Fruit fly (Drosophila melanogaster) whole organism, embryonic: ENCODE results near the gene Rad23.
A peak's percentile ranks its signal among the peaks of the same experiment; 100 is the strongest.

Experiments used
- Ada2b ChIP-seq: fragments of 200-800 bp; sonication (Bioruptor generic); IDR thresholded peaks from 2 replicates; pipeline ENCODE4 v1.3.6; 2022; ENCODE audit warnings: missing biosample characterization, missing genetic modification characterization
- Asciz ChIP-seq: fragments of 200-800 bp; sonication (Bioruptor generic); optimal IDR thresholded peaks from 2 replicates; lab custom pipeline; 2017; ENCODE audit warnings: missing biosample characterization, mild to moderate bottlenecking, missing genetic modification characterization, missing genetic modification reagents
- CG10321 ChIP-seq: fragments of 200-800 bp; sonication (Bioruptor generic); IDR thresholded peaks from 2 replicates; pipeline ENCODE4 v1.3.6; 2022; ENCODE audit warnings: missing biosample characterization, missing genetic modification characterization
- CG13424 ChIP-seq: fragments of 200-800 bp; sonication (Bioruptor generic); optimal IDR thresholded peaks from 2 replicates; lab custom pipeline; 2019; ENCODE audit warnings: missing biosample characterization, mild to moderate bottlenecking, missing genetic modification characterization, moderate library complexity
- CG13624 ChIP-seq: fragments of 200-800 bp; sonication (Bioruptor generic); optimal IDR thresholded peaks from 2 replicates; lab custom pipeline; 2016; ENCODE audit warnings: missing biosample characterization, missing genetic modification characterization
- CG13775 ChIP-seq: fragments of 200-800 bp; sonication (Bioruptor generic); optimal IDR thresholded peaks from 3 replicates; lab custom pipeline; 2017; ENCODE audit warnings: missing biosample characterization, mild to moderate bottlenecking, missing genetic modification characterization
- CG1792 ChIP-seq: fragments of 200-800 bp; sonication (Bioruptor generic); optimal IDR thresholded peaks from 2 replicates; lab custom pipeline; 2016; ENCODE audit warnings: missing biosample characterization, missing genetic modification characterization
- CG2202 ChIP-seq: fragments of 200-800 bp; sonication (Bioruptor generic); optimal IDR thresholded peaks from 2 replicates; lab custom pipeline; 2018; ENCODE audit warnings: missing biosample characterization, mild to moderate bottlenecking, missing genetic modification characterization
- CG3065 ChIP-seq: fragments of 200-800 bp; sonication (Bioruptor generic); optimal IDR thresholded peaks from 2 replicates; lab custom pipeline; 2016; ENCODE audit warnings: missing biosample characterization, missing genetic modification characterization
- CG4360 ChIP-seq: fragments of 200-800 bp; sonication (Bioruptor generic); IDR thresholded peaks from 2 replicates; pipeline ENCODE4 v1.3.6; 2022; ENCODE audit warnings: missing biosample characterization, missing genetic modification characterization
- CG4730 ChIP-seq: fragments of 200-800 bp; sonication (Bioruptor generic); IDR thresholded peaks from 2 replicates; pipeline ENCODE4 v1.3.6; 2022; ENCODE audit warnings: missing biosample characterization, missing genetic modification characterization
- CG5180 ChIP-seq: fragments of 200-800 bp; sonication (Bioruptor generic); optimal IDR thresholded peaks from 3 replicates; lab custom pipeline; 2017; ENCODE audit warnings: missing biosample characterization, missing genetic modification characterization, mild to moderate bottlenecking, moderate library complexity, missing genetic modification reagents
- CG6654 ChIP-seq: fragments of 200-800 bp; sonication (Bioruptor generic); optimal IDR thresholded peaks from 2 replicates; lab custom pipeline; 2017; ENCODE audit warnings: missing biosample characterization, mild to moderate bottlenecking, missing genetic modification characterization
- CG6683 ChIP-seq: fragments of 200-800 bp; sonication (Bioruptor generic); optimal IDR thresholded peaks from 2 replicates; lab custom pipeline; 2017; ENCODE audit warnings: missing biosample characterization, mild to moderate bottlenecking, missing genetic modification characterization, missing genetic modification reagents
- CG8388 ChIP-seq: fragments of 200-800 bp; sonication (Bioruptor generic); optimal IDR thresholded peaks from 2 replicates; lab custom pipeline; 2019; ENCODE audit warnings: missing biosample characterization, mild to moderate bottlenecking, missing genetic modification characterization, moderate library complexity
- CG9215 ChIP-seq: fragments of 200-800 bp; sonication (Bioruptor generic); IDR thresholded peaks from 2 replicates; pipeline ENCODE4 v1.3.6; 2022; ENCODE audit warnings: missing biosample characterization, missing genetic modification characterization
- D19B ChIP-seq: fragments of 200-800 bp; sonication (Bioruptor generic); optimal IDR thresholded peaks from 2 replicates; lab custom pipeline; 2017; ENCODE audit warnings: missing biosample characterization, mild to moderate bottlenecking, missing genetic modification characterization
- Dek ChIP-seq: fragments of 200-800 bp; sonication (Bioruptor generic); optimal IDR thresholded peaks from 3 replicates; lab custom pipeline; 2019; ENCODE audit warnings: missing biosample characterization, mild to moderate bottlenecking, missing genetic modification characterization, moderate library complexity
- E2f1 ChIP-seq: fragments of 200-800 bp; sonication (Bioruptor generic); IDR thresholded peaks from 2 replicates; pipeline ENCODE4 v1.3.6; 2022; ENCODE audit warnings: missing biosample characterization, missing genetic modification characterization
- Fer3 ChIP-seq: fragments of 200-800 bp; sonication (Bioruptor generic); optimal IDR thresholded peaks from 2 replicates; lab custom pipeline; 2018; ENCODE audit warnings: missing biosample characterization, mild to moderate bottlenecking, missing genetic modification characterization, moderate library complexity
- HHEX ChIP-seq: fragments of 200-800 bp; sonication (Bioruptor generic); optimal IDR thresholded peaks from 3 replicates; lab custom pipeline; 2017; ENCODE audit warnings: missing biosample characterization, mild to moderate bottlenecking, missing genetic modification characterization, missing genetic modification reagents
- Jarid2 ChIP-seq: fragments of 200-800 bp; sonication (Bioruptor generic); optimal IDR thresholded peaks from 3 replicates; lab custom pipeline; 2017; ENCODE audit warnings: mild to moderate bottlenecking, missing biosample characterization, missing genetic modification reagents, missing genetic modification characterization
- Lim3 ChIP-seq: fragments of 200-800 bp; sonication (Bioruptor generic); IDR thresholded peaks from 2 replicates; pipeline ENCODE4 v1.3.6; 2022; ENCODE audit warnings: missing biosample characterization, missing genetic modification characterization
- NC2α ChIP-seq: fragments of 200-800 bp; sonication (Bioruptor generic); optimal IDR thresholded peaks from 2 replicates; lab custom pipeline; 2016; ENCODE audit warnings: missing biosample characterization, missing genetic modification characterization
- Oli ChIP-seq: fragments of 200-800 bp; sonication (Bioruptor generic); optimal IDR thresholded peaks from 2 replicates; lab custom pipeline; 2018; ENCODE audit warnings: missing biosample characterization, mild to moderate bottlenecking, missing genetic modification characterization, moderate library complexity
- Ptx1 ChIP-seq: fragments of 200-800 bp; sonication (Bioruptor generic); IDR thresholded peaks from 2 replicates; pipeline ENCODE4 v1.3.6; 2022; ENCODE audit warnings: missing biosample characterization, missing genetic modification characterization
- Six4 ChIP-seq: fragments of 200-800 bp; sonication (Bioruptor generic); optimal IDR thresholded peaks from 2 replicates; lab custom pipeline; 2016; ENCODE audit warnings: missing biosample characterization, missing genetic modification characterization
- Xrp1 ChIP-seq: fragments of 200-800 bp; sonication (Bioruptor generic); IDR thresholded peaks from 2 replicates; pipeline ENCODE4 v1.3.6; 2022; ENCODE audit warnings: missing biosample characterization, missing genetic modification characterization
- bigmax ChIP-seq: fragments of 200-800 bp; sonication (Bioruptor generic); optimal IDR thresholded peaks from 2 replicates; lab custom pipeline; 2018; ENCODE audit warnings: missing biosample characterization, mild to moderate bottlenecking, missing genetic modification characterization
- btn ChIP-seq: fragments of 200-800 bp; sonication (Bioruptor generic); optimal IDR thresholded peaks from 2 replicates; lab custom pipeline; 2016; ENCODE audit warnings: missing biosample characterization, missing genetic modification characterization
- caup ChIP-seq: fragments of 200-800 bp; sonication (Bioruptor generic); optimal IDR thresholded peaks from 3 replicates; lab custom pipeline; 2017; ENCODE audit warnings: missing biosample characterization, mild to moderate bottlenecking, missing genetic modification characterization, moderate library complexity; ENCODE audit not compliant: severe bottlenecking
- eve ChIP-seq, 2 experiments: fragments of >200 bp; optimal IDR thresholded peaks; 2 replicates each; lab custom pipeline; 2017; ENCODE audit warnings: missing biosample characterization in 2 of 2, missing genetic modification characterization in 2 of 2
- ewg ChIP-seq: fragments of 200-800 bp; sonication (Bioruptor generic); optimal IDR thresholded peaks from 3 replicates; lab custom pipeline; 2017; ENCODE audit warnings: mild to moderate bottlenecking, missing biosample characterization, missing genetic modification reagents, missing genetic modification characterization
- eyg ChIP-seq: fragments of 200-800 bp; sonication (Bioruptor generic); optimal IDR thresholded peaks from 3 replicates; lab custom pipeline; 2016; ENCODE audit warnings: missing biosample characterization, missing genetic modification characterization
- grau ChIP-seq: fragments of 200-800 bp; optimal IDR thresholded peaks from 3 replicates; lab custom pipeline; 2019; ENCODE audit warnings: missing biosample characterization, mild to moderate bottlenecking, missing genetic modification characterization, moderate library complexity
- insv ChIP-seq, 2 experiments: fragments of 200-800 bp; sonication (Bioruptor generic); optimal IDR thresholded peaks; 3 replicates each; lab custom pipeline; 2016 to 2018; ENCODE audit warnings: missing biosample characterization in 2 of 2, missing genetic modification characterization in 2 of 2
- knrl ChIP-seq: fragments of 200-800 bp; sonication (Bioruptor generic); IDR thresholded peaks from 3 replicates; pipeline ENCODE4 v1.3.6; 2022; ENCODE audit warnings: missing biosample characterization, missing genetic modification characterization; ENCODE audit not compliant: partially characterized antibody
- lilli ChIP-seq: fragments of 200-800 bp; sonication (Bioruptor generic); optimal IDR thresholded peaks from 3 replicates; lab custom pipeline; 2016; ENCODE audit warnings: missing biosample characterization, missing genetic modification characterization
- nerfin-2 ChIP-seq: fragments of 200-800 bp; sonication (Bioruptor generic); IDR thresholded peaks from 2 replicates; pipeline ENCODE4 v1.3.6; 2022; ENCODE audit warnings: missing biosample characterization, missing genetic modification characterization; ENCODE audit not compliant: partially characterized antibody
- odd ChIP-seq: fragments of 200-800 bp; sonication (Bioruptor generic); optimal IDR thresholded peaks from 2 replicates; lab custom pipeline; 2017; ENCODE audit warnings: missing biosample characterization, mild to moderate bottlenecking, missing genetic modification characterization
- peb ChIP-seq: fragments of 200-800 bp; sonication (Bioruptor generic); IDR thresholded peaks from 2 replicates; pipeline ENCODE4 v1.3.6; 2022; ENCODE audit warnings: missing biosample characterization, missing genetic modification characterization
- sim ChIP-seq: fragments of 200-800 bp; sonication (Bioruptor generic); IDR thresholded peaks from 2 replicates; pipeline ENCODE4 v1.3.6; 2022; ENCODE audit warnings: missing biosample characterization, missing genetic modification characterization
- slou ChIP-seq: fragments of 200-800 bp; sonication (Bioruptor generic); optimal IDR thresholded peaks from 3 replicates; lab custom pipeline; 2016; ENCODE audit warnings: missing biosample characterization, missing genetic modification characterization
- sqz ChIP-seq: fragments of 200-800 bp; sonication (Bioruptor generic); optimal IDR thresholded peaks from 3 replicates; lab custom pipeline; 2018; ENCODE audit warnings: missing biosample characterization, mild to moderate bottlenecking, missing genetic modification characterization
- sr ChIP-seq: fragments of 200-800 bp; sonication (Bioruptor generic); IDR thresholded peaks from 3 replicates; pipeline ENCODE4 v1.3.6; 2022; ENCODE audit warnings: missing biosample characterization, missing genetic modification characterization
- ttk ChIP-seq: fragments of 200-800 bp; sonication (Bioruptor generic); IDR thresholded peaks from 2 replicates; pipeline ENCODE4 v2.1.2; 2022; ENCODE audit warnings: missing biosample characterization, missing genetic modification characterization
- twi ChIP-seq: fragments of 200-800 bp; optimal IDR thresholded peaks from 2 replicates; lab custom pipeline; 2019; ENCODE audit warnings: missing biosample characterization, mild to moderate bottlenecking, missing genetic modification characterization, moderate library complexity
- tx ChIP-seq: fragments of 200-800 bp; sonication (Bioruptor generic); optimal IDR thresholded peaks from 2 replicates; lab custom pipeline; 2016; ENCODE audit warnings: missing biosample characterization, missing genetic modification characterization
- vvl ChIP-seq: fragments of 200-800 bp; sonication (Bioruptor generic); IDR thresholded peaks from 2 replicates; pipeline ENCODE4 v1.3.6; 2022; ENCODE audit warnings: missing biosample characterization, missing genetic modification characterization
- z ChIP-seq: fragments of 200-800 bp; sonication (Bioruptor generic); IDR thresholded peaks from 3 replicates; pipeline ENCODE4 v1.3.6; 2022; ENCODE audit warnings: missing biosample characterization, missing genetic modification characterization
- zen2 ChIP-seq: fragments of 200-800 bp; sonication (Bioruptor generic); IDR thresholded peaks from 3 replicates; pipeline ENCODE4 v1.3.6; 2022; ENCODE audit warnings: missing biosample characterization, missing genetic modification characterization; ENCODE audit not compliant: partially characterized antibody

The Rad23 gene

dm6 chr4:314672-315266 is 6.9 kb downstream of the Rad23 start, which contains the start of gene Rnf11 (continued):
- TF ChIP-seq tx = no peak
- no peak for TF ChIP-seq CG3065 (GFP tag; lab: Kevin White, UChicago)
- TF ChIP-seq peb (GFP tag; lab: Robert Waterston, UW) = no peak
- TF ChIP-seq sr (GFP tag; lab: Robert Waterston, UW) = no peak
- no peak for TF ChIP-seq CG8388 (GFP tag; lab: Kevin White, UChicago)
- no peak for TF ChIP-seq HHEX
- TF ChIP-seq Jarid2 = no peak
- TF ChIP-seq Six4 (GFP tag; lab: Kevin White, UChicago) = no peak
- no peak; the same call in 1 of the 2 replicates for TF ChIP-seq Xrp1 (GFP tag; lab: Robert Waterston, UW)
- TF ChIP-seq CG10321 (GFP tag; lab: Robert Waterston, UW) = no peak
- TF ChIP-seq CG13424 = no peak
- TF ChIP-seq bigmax (GFP tag; lab: Kevin White, UChicago) = no peak
- TF ChIP-seq Ptx1 (GFP tag; lab: Robert Waterston, UW) = no peak; the same call in 1 of the 2 replicates
- TF ChIP-seq grau (tag; lab: Kevin White, UChicago) = peak; percentile 14
- no peak for TF ChIP-seq CG4730 (GFP tag; lab: Robert Waterston, UW)
- TF ChIP-seq knrl = no peak
- TF ChIP-seq Ada2b (GFP tag; lab: Robert Waterston, UW) = no peak
- no peak for TF ChIP-seq lilli (GFP tag; lab: Kevin White, UChicago)
- no peak for TF ChIP-seq nerfin-2 (GFP tag; lab: Robert Waterston, UW)
- TF ChIP-seq Dek (tag; lab: Kevin White, UChicago) = no peak
- TF ChIP-seq CG13775 = no peak
- TF ChIP-seq ttk (GFP tag; lab: Robert Waterston, UW) = no peak
- TF ChIP-seq CG13624 (GFP tag; lab: Kevin White, UChicago) = no peak
- no peak for TF ChIP-seq slou (GFP tag; lab: Kevin White, UChicago)
- no peak for TF ChIP-seq CG4360 (GFP tag; lab: Robert Waterston, UW)
- TF ChIP-seq ewg (GFP tag; lab: Kevin White, UChicago) = no peak
- TF ChIP-seq CG1792 (GFP tag; lab: Kevin White, UChicago) = no peak
- TF ChIP-seq sqz (GFP tag; lab: Kevin White, UChicago) = no peak
- TF ChIP-seq NC2α (GFP tag; lab: Kevin White, UChicago) = no peak
- TF ChIP-seq Oli (tag; lab: Kevin White, UChicago) = no peak
- TF ChIP-seq CG6683 (GFP tag; lab: Kevin White, UChicago) = no peak
- TF ChIP-seq insv (GFP tag; optimal IDR thresholded peaks at IDR 0.05; lab: Kevin White, UChicago) = no peak
- TF ChIP-seq CG2202 = no peak
- no peak for TF ChIP-seq eve (GFP tag; optimal IDR thresholded peaks at IDR 0.05; lab: Kevin White, UChicago)
- TF ChIP-seq sim (GFP tag; lab: Robert Waterston, UW) = no peak
- no peak for TF ChIP-seq eyg
- TF ChIP-seq E2f1 (GFP tag; lab: Robert Waterston, UW) = no peak
- no peak for TF ChIP-seq z (GFP tag; lab: Robert Waterston, UW)
- no peak for TF ChIP-seq CG5180
- TF ChIP-seq zen2 (GFP tag; lab: Robert Waterston, UW) = no peak
- no peak for TF ChIP-seq CG6654 (GFP tag; lab: Kevin White, UChicago)
- TF ChIP-seq Lim3 (GFP tag; lab: Robert Waterston, UW) = no peak
- no peak for TF ChIP-seq odd (GFP tag; lab: Kevin White, UChicago)
- no peak for TF ChIP-seq Fer3 (tag; lab: Kevin White, UChicago)
- TF ChIP-seq twi (tag; lab: Kevin White, UChicago) = peak; percentile 1
- no peak for TF ChIP-seq btn (GFP tag; lab: Kevin White, UChicago)
- no peak for TF ChIP-seq D19B (GFP tag; lab: Kevin White, UChicago)
- peak; percentile 67; the same call in 1 of the 2 replicates for TF ChIP-seq vvl (GFP tag; lab: Robert Waterston, UW)
- no peak for TF ChIP-seq Asciz (GFP tag; lab: Kevin White, UChicago)
- TF ChIP-seq caup (GFP tag; lab: Kevin White, UChicago) = no peak
- no peak for TF ChIP-seq CG9215 (GFP tag; lab: Robert Waterston, UW)
